Fruit fly (Drosophila melanogaster): Measurements from ENCODE around the gene CG42714.
A peak's percentile ranks its signal among the peaks of the same experiment; 100 is the strongest.

CG42714 gene

dm6 chr3L:6217212-6217611, 16.6 kb downstream of the CG42714 start (continued):
- TF ChIP-seq unc-4 (GFP tag; IDR thresholded peaks at IDR 0.05; ENCODE audit: partially characterized antibody) (no peak), CG18619 (GFP tag; optimal IDR thresholded peaks at IDR 0.05) (peak; percentile 27), prd (optimal IDR thresholded peaks at IDR 0.05) (no peak), prd (GFP tag; IDR thresholded peaks at IDR 0.05) (peak; percentile 64; the same call in 2 of the 3 replicates), zen2 (GFP tag; IDR thresholded peaks at IDR 0.05; ENCODE audit: partially characterized antibody) (no peak), CG3281 (GFP tag; optimal IDR thresholded peaks at IDR 0.05) (peak; percentile 11), Dp (GFP tag; optimal IDR thresholded peaks at IDR 0.05) (no peak), Sry-δ (GFP tag; optimal IDR thresholded peaks at IDR 0.05) (no peak), CG15601 (tag; optimal IDR thresholded peaks at IDR 0.05) (peak; percentile 84), CG4360 (GFP tag; IDR thresholded peaks at IDR 0.05) (peak; percentile 33), fd102C (GFP tag; optimal IDR thresholded peaks at IDR 0.05) (no peak), CG4730 (GFP tag; IDR thresholded peaks at IDR 0.05) (peak; percentile 63), CG12744 (GFP tag; optimal IDR thresholded peaks at IDR 0.05) (no peak), Adf1 (GFP tag; IDR thresholded peaks at IDR 0.05) (no peak), CG3838 (GFP tag; optimal IDR thresholded peaks at IDR 0.05) (no peak), CG11398 (GFP tag; optimal IDR thresholded peaks at IDR 0.05) (no peak), crc (GFP tag; optimal IDR thresholded peaks at IDR 0.05) (peak; percentile 42), CG17912 (GFP tag; optimal IDR thresholded peaks at IDR 0.05) (no peak), Fer3 (tag; optimal IDR thresholded peaks at IDR 0.05) (peak; percentile 59), C15 (GFP tag; IDR thresholded peaks at IDR 0.05) (0 out of 3 replicates have a peak, but pooled peaks have one; percentile 29), CG9215 (GFP tag; IDR thresholded peaks at IDR 0.05) (no peak), maf-S (GFP tag; optimal IDR thresholded peaks at IDR 0.05) (no peak), wek (GFP tag; optimal IDR thresholded peaks at IDR 0.05) (no peak), CG4404 (GFP tag; IDR thresholded peaks at IDR 0.05) (peak; percentile 53), seq (GFP tag; IDR thresholded peaks at IDR 0.05) (peak; percentile 31; the same call in 1 of the 2 replicates), ci (GFP tag; IDR thresholded peaks at IDR 0.05) (peak; percentile 84), ssp (GFP tag; IDR thresholded peaks at IDR 0.05) (peak; percentile 44; the same call in 1 of the 2 replicates), Lim3 (GFP tag; IDR thresholded peaks at IDR 0.05) (no peak), CG17829 (tag; optimal IDR thresholded peaks at IDR 0.05) (peak; percentile 84), Sox102F (GFP tag; optimal IDR thresholded peaks at IDR 0.05) (peak; percentile 83), fd64A (GFP tag; optimal IDR thresholded peaks at IDR 0.05) (no peak), dan (GFP tag; IDR thresholded peaks at IDR 0.05) (no peak), CG1647 (GFP tag; optimal IDR thresholded peaks at IDR 0.05) (no peak), CG3726 (GFP tag; IDR thresholded peaks at IDR 0.05) (peak; percentile 36; the same call in 1 of the 3 replicates), chinmo (GFP tag; IDR thresholded peaks at IDR 0.05; ENCODE audit: partially characterized antibody) (no peak), Ssrp (tag; optimal IDR thresholded peaks at IDR 0.05) (peak; percentile 83), Vsx1 (GFP tag; optimal IDR thresholded peaks at IDR 0.05) (peak; percentile 1), bsh (GFP tag; optimal IDR thresholded peaks at IDR 0.05) (peak in 1 of 2 experiments; percentile 93), dmrt11E (tag; optimal IDR thresholded peaks at IDR 0.05) (peak; percentile 93), Usf (GFP tag; optimal IDR thresholded peaks at IDR 0.05) (no peak), CG5245 (GFP tag; optimal IDR thresholded peaks at IDR 0.05) (peak; percentile 50), CG31365 (tag; optimal IDR thresholded peaks at IDR 0.05) (no peak), Camta (GFP tag; optimal IDR thresholded peaks at IDR 0.05) (peak; percentile 44), CG12391 (tag; optimal IDR thresholded peaks at IDR 0.05) (peak; percentile 89), gcm2 (GFP tag; optimal IDR thresholded peaks at IDR 0.05) (no peak), fd96Cb (tag; optimal IDR thresholded peaks at IDR 0.05) (peak; percentile 80), CG31441 (GFP tag; IDR thresholded peaks at IDR 0.05) (peak; percentile 86), CG15696 (tag; optimal IDR thresholded peaks at IDR 0.05) (peak; percentile 55), lola (GFP tag; optimal IDR thresholded peaks at IDR 0.05) (peak in 1 of 3 experiments; percentile 90), Neu2 (GFP tag; optimal IDR thresholded peaks at IDR 0.05; ENCODE audit: borderline replicate concordance) (no peak), CG16779 (GFP tag; IDR thresholded peaks at IDR 0.05) (no peak)
